Worm (Caenorhabditis elegans): ENCODE measurements around the gene C15C8.5.

ce11 chrV:12754839-12755238 lies 7.0 kb downstream of the C15C8.5 start, which contains the start of gene gpa-13:
- TF ChIP-seq him-1 (tag; optimal IDR thresholded peaks at IDR 0.05) (no peak), W03F9.2 (tag; optimal IDR thresholded peaks at IDR 0.05) (no peak), dao-5 (tag; optimal IDR thresholded peaks at IDR 0.05) (no peak)

Data from whole organism, L4/young adult.